Fruit fly (Drosophila melanogaster) Kc167 (cell line): ENCODE results near the gene CG1142.

Source experiments
- Myc ChIP-seq: fragments of >200 bp; optimal IDR thresholded peaks from 2 replicates; lab custom pipeline; 2017; ENCODE audit warnings: missing external identifiers
- Sin3A ChIP-seq: fragments of >200 bp; optimal IDR thresholded peaks from 2 replicates; lab custom pipeline; 2018; ENCODE audit warnings: missing external identifiers
- h ChIP-seq: fragments of >200 bp; optimal IDR thresholded peaks from 3 replicates; lab custom pipeline; 2018; ENCODE audit warnings: missing external identifiers
- insv ChIP-seq: fragments of >200 bp; optimal IDR thresholded peaks from 3 replicates; lab custom pipeline; 2018; ENCODE audit warnings: missing external identifiers
- psq ChIP-seq: fragments of >200 bp; optimal IDR thresholded peaks from 2 replicates; lab custom pipeline; 2017; ENCODE audit warnings: missing external identifiers
- ttk ChIP-seq: sonication (Bioruptor generic); optimal IDR thresholded peaks from 2 replicates; lab custom pipeline; 2017; ENCODE audit warnings: missing external identifiers

The CG1142 gene

DNA sequence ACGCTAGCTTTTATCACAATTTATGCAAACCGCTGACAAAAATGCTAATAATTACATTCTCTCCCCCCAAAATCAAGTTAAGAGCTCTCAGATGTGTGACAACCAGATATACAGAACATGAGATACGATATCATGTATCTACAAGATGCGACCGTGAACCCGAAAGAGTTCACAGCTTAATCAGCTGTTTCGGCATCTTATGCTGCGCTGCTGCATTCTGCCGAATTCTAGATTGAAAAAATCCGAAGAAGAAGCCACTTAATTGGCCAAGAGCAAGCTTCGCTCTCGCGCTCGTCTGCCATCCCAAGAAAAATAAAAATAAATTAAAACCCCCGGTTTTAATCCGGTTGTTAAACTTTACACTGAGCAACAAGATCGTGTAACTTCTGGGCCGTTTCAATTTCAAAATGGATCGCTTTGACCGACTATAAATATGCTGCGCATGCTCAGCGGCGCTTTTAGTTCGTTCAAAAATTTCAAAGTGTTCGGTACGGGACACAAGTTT, 34.2 kb downstream of the CG1142 start, which contains the start of gene CG14598:
Gene CG14598, plus strand, starts transcription at position 455 of the 505 bp plus-strand sequence.
- TF ChIP-seq insv = no peak
- TF ChIP-seq h = no peak
- no peak for TF ChIP-seq Sin3A (lab: Kevin White, UChicago)
- no peak for TF ChIP-seq psq (lab: Kevin White, UChicago)
- TF ChIP-seq ttk (lab: Kevin White, UChicago) = no peak
- no peak for TF ChIP-seq Myc

DNA sequence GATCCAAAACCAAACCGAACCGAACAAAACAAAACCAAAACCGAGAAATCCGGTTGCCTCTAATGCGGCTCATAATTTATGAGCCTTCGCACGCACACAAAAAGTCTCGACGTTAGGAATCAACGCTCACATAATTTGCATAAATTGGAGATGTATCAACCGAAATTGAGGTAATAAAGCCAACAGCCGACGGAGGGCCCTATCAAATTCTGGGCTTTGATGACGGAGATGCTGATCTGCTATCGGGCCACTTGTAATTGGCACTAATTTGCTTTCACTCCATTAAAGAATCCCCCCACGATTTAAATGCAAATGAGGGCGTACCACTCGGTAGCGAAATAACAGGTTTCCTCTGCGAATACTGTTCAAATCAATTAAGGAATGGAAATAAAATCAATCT, 34.7 kb downstream of the CG1142 start:
- TF ChIP-seq h (no peak), ttk (lab: Kevin White, UChicago) (no peak), Myc (no peak), insv (no peak), psq (lab: Kevin White, UChicago) (no peak)
